Worm (Caenorhabditis elegans) whole organism, L4/young adult: Measurements from ENCODE around the gene H04M03.12.

Source experiments
- W03F9.2 ChIP-seq: fragments of 150-350 bp; optimal IDR thresholded peaks from 2 replicates; lab custom pipeline; 2014; ENCODE audit warnings: missing biosample characterization, missing genetic modification characterization
- dao-5 ChIP-seq: sonication (generic microtip); optimal IDR thresholded peaks from 2 replicates; lab custom pipeline; 2016; ENCODE audit warnings: missing genotype, missing genetic modification characterization, moderate library complexity, missing compliant biosample characterization

DNA sequence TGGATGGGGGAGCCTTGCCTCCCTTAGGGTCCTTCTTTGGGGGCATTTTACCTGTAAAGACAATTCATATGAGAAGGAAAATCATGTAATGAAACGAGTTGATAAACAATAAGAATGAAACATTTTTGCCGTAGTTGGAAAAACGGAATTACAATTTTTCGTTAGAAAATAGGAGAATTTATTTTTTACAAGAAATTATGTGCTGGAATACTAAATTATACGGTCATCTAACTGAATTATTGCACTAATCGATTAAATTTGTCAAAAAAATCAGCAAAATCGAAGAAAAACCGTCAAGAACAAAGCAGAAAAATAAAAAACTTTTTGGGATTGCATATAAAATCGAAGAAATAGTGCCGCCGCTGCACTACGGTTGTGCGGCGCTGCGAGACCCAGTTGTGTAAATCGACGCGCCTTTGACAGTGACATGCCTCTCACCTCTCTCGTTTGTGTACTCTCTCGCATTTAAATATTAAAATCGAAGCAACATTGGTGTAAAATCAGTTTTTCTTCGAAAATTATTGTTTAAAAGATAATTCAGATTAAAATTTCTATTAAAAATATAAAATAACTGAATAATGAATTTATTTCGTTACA lies 44.5 kb upstream of the H04M03.12 start, which contains the start of gene rps-25:
- no peak for TF ChIP-seq dao-5 (tag; lab: Kevin White, UChicago)
- TF ChIP-seq W03F9.2 = peak; percentile 78
